In genomic region chrV:422133-422532, ce11 we compare ENCODE assay signal across 4 worm cellular contexts.
TF ChIP-seq lines count a peak whose summit lies in the region.

dod-20 (plus strand) TSS chrV:422433.

TF ChIP-seq in whole organism, L2 larva, 48 proteins besides CTCF, POLR2A, EP300 and RAD21:
- TF ChIP-seq ztf-1 (GFP tag; conservative IDR thresholded peaks at IDR 0.05; lab: Robert Waterston, UW): no peak
- TF ChIP-seq fos-1 (tag; optimal IDR thresholded peaks at IDR 0.05; lab: Kevin White, UChicago): peak; percentile 17
TF ChIP-seq in whole organism, L2 larva: peak in this region for 1.

TF ChIP-seq in whole organism, L3 larva, 47 proteins besides CTCF, POLR2A, EP300 and RAD21:
- TF ChIP-seq elt-3 (tag; optimal IDR thresholded peaks at IDR 0.05; lab: Kevin White, UChicago) (no peak), elt-2 (tag; optimal IDR thresholded peaks at IDR 0.05; lab: Kevin White, UChicago) (peak; percentile 61), zag-1 (tag; optimal IDR thresholded peaks at IDR 0.05; lab: Kevin White, UChicago) (no peak), ZK546.5 (tag; optimal IDR thresholded peaks at IDR 0.05; lab: Kevin White, UChicago) (no peak), fkh-10 (GFP tag; optimal IDR thresholded peaks at IDR 0.05; lab: Kevin White, UChicago) (no peak), fos-1 (tag; optimal IDR thresholded peaks at IDR 0.05; lab: Kevin White, UChicago) (no peak), egl-27 (tag; optimal IDR thresholded peaks at IDR 0.05; lab: Kevin White, UChicago) (no peak), ceh-28 (tag; optimal IDR thresholded peaks at IDR 0.05; lab: Kevin White, UChicago) (no peak), lin-39 (tag; optimal IDR thresholded peaks at IDR 0.05; lab: Kevin White, UChicago) (no peak)

TF ChIP-seq in whole organism, L4 larva, 104 proteins besides CTCF, POLR2A, EP300 and RAD21:
- TF ChIP-seq pqm-1 (tag; optimal IDR thresholded peaks at IDR 0.05; lab: Kevin White, UChicago) (peak; percentile 20), Y48G9A.11 (GFP tag; IDR thresholded peaks at IDR 0.05; lab: Robert Waterston, UW) (no peak)

TF ChIP-seq in whole organism, young adult, 124 proteins besides CTCF, POLR2A, EP300 and RAD21:
- no peak for TF ChIP-seq ceh-27 (GFP tag; optimal IDR thresholded peaks at IDR 0.05; lab: Kevin White, UChicago)
- no peak for TF ChIP-seq efl-1 (GFP tag; optimal IDR thresholded peaks at IDR 0.05; lab: Kevin White, UChicago)
- TF ChIP-seq nhr-120 (GFP tag; IDR thresholded peaks at IDR 0.05; lab: Robert Waterston, UW): no peak
- no peak for TF ChIP-seq him-1 (tag; optimal IDR thresholded peaks at IDR 0.05; lab: Kevin White, UChicago)
- TF ChIP-seq unc-62 (GFP tag; optimal IDR thresholded peaks at IDR 0.05; lab: Kevin White, UChicago): no peak
- TF ChIP-seq egl-18 (GFP tag; IDR thresholded peaks at IDR 0.05; lab: Robert Waterston, UW): no peak
- no peak for TF ChIP-seq lin-26 (GFP tag; IDR thresholded peaks at IDR 0.05; lab: Robert Waterston, UW)
- TF ChIP-seq madf-3 (GFP tag; IDR thresholded peaks at IDR 0.05; lab: Robert Waterston, UW): no peak
- TF ChIP-seq cebp-1 (GFP tag; IDR thresholded peaks at IDR 0.05; lab: Robert Waterston, UW): 0 out of 2 replicates have a peak, but pooled peaks have one; percentile 22
- no peak for TF ChIP-seq cebp-1 (tag; optimal IDR thresholded peaks at IDR 0.05; lab: Kevin White, UChicago)
- no peak for TF ChIP-seq T07F8.4 (tag; optimal IDR thresholded peaks at IDR 0.05; lab: Kevin White, UChicago)
- TF ChIP-seq ztf-25 (GFP tag; IDR thresholded peaks at IDR 0.05; lab: Robert Waterston, UW): no peak
- peak; percentile 34 for TF ChIP-seq nhr-80 (tag; optimal IDR thresholded peaks at IDR 0.05; lab: Kevin White, UChicago)
- TF ChIP-seq dox-1 (GFP tag; IDR thresholded peaks at IDR 0.05; lab: Robert Waterston, UW): no peak
